Fruit fly (Drosophila melanogaster) whole organism: ENCODE data around the gene qtc.

ENCODE experiments used
- CG8478 ChIP-seq: fragments of >200 bp; optimal IDR thresholded peaks from 2 replicates; lab custom pipeline; 2018; ENCODE audit warnings: inconsistent platforms
- Dll ChIP-seq: fragments of >200 bp; optimal IDR thresholded peaks from 2 replicates; lab custom pipeline; 2017
- EcR ChIP-seq, 2 experiments: fragments of >200 bp; optimal IDR thresholded peaks; 2 replicates each; lab custom pipeline; 2017; ENCODE audit warnings: missing biosample characterization in 2 of 2, missing genetic modification characterization in 2 of 2, missing genetic modification reagents in 2 of 2
- pan ChIP-seq: fragments of >200 bp; optimal IDR thresholded peaks from 2 replicates; lab custom pipeline; 2017
- psq ChIP-seq: fragments of >200 bp; optimal IDR thresholded peaks from 2 replicates; lab custom pipeline; 2017
- usp ChIP-seq: fragments of >200 bp; optimal IDR thresholded peaks from 2 replicates; lab custom pipeline; 2017; ENCODE audit warnings: missing biosample characterization, missing genetic modification characterization, mixed read lengths

qtc gene

DNA sequence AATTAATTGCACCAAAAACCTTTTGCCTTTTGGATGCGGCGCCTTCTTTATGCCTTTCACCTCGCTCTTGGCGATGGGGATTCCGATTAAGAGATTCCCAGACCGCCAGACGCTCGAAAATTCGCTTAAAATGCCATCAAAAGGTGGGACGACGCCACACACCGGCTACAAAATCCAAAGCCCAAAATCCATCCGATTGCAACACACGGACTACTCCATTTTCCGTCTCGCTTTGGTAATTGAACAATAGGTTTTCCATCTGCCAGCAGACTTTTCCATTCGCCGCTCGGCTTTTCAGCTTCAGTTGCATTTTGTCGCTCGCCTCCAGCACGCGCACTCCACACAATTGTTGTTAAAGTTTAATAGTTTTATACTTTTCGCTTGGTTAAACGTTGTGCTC is at the start of gene qtc:
TSS of gene qtc (plus strand) at position 301 of the 400 bp plus-strand sequence.
- TF ChIP-seq pan (no peak), usp (no peak)

- TF ChIP-seq pan (no peak), psq (lab: Kevin White, UChicago) (no peak), Dll (lab: Kevin White, UChicago) (no peak), EcR (GFP tag; optimal IDR thresholded peaks at IDR 0.05; lab: Kevin White, UChicago) (no peak), CG8478 (lab: Kevin White, UChicago) (no peak), usp (no peak)
These were observed 40.1 kb upstream of the qtc start for dm6 chr2L:5020479-5020878.

DNA sequence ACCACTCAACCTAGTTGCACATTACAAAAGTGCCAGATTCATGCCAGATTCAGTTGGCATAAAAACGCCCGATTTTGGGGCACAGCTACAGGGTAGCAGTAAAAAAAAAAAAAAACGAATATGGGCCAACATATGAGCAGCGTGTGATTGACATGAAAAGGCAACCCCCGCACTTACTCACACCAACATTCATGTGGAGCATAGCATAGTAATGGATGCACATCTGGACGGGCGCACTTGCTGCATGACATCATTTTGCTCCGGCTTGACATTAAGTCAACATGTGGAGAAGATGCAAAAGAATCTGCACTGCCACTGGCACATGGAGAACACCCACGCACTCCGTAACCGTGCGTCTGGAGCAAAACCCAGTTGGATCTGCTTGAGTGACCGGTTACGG is 38.0 kb upstream of the qtc start:
- TF ChIP-seq pan (no peak), usp (no peak)

DNA sequence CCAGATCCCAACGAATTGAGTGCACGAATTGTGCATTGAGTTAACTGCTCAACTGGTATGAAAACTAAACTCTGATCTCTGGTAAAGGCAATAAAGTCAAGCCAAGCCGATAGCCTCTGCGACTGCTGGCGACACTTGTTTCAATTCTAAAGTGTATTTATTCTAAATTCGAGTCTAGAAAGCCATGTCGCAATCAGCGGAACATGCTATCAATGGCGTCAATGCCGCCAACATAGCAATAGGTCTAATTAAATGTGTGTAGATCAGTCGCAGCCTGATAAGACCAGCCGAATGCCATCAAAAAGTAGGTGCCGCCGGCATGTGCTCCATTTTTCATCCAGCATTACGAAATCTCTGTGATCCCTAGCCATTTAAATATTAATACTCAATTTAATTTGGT is 35.1 kb upstream of the qtc start:
- no peak for TF ChIP-seq psq (lab: Kevin White, UChicago)
- TF ChIP-seq CG8478 (lab: Kevin White, UChicago) = no peak
- TF ChIP-seq EcR (GFP tag; optimal IDR thresholded peaks at IDR 0.05; lab: Kevin White, UChicago) = no peak
- TF ChIP-seq usp = no peak
- TF ChIP-seq pan = no peak
- no peak for TF ChIP-seq Dll (lab: Kevin White, UChicago)

DNA sequence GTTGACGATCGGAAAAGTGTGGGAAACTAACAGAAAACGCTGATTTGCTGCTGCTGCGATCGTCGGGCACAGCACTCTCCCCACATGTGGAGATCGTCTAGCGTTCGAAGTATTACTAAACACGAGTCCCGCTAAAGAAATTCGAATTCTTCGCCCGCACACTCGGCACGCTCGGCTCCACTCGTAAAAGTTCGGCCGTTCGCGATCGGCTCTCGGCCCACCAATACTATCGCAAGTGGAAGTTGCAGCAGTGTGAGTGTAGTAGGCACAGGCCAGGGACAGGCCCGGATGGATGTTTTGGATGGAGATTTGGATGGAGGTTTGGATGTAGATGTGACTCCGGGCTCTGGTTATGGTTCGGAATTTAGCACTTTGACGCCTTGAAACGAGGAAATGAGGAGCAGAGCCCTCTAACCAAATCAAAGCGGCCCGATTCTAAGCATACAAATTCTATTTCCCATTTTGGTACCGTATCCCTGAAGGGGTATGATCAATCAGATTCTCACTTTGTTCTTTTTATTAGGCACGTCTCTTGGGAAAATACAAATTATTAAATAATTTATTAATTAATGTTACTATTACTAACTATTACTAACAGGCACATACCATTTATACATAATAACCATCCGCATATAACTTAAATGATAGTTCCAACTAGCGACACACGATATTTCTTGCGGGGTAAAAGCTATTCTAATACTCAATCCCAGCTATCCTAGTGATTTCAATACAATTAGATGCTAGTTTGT is 33.1 kb upstream of the qtc start:
- no peak for TF ChIP-seq usp
- TF ChIP-seq Dll (lab: Kevin White, UChicago) = no peak
- no peak for TF ChIP-seq CG8478 (lab: Kevin White, UChicago)
- no peak for TF ChIP-seq pan
- TF ChIP-seq EcR (GFP tag; optimal IDR thresholded peaks at IDR 0.05; lab: Kevin White, UChicago) = no peak
- no peak for TF ChIP-seq psq (lab: Kevin White, UChicago)

DNA sequence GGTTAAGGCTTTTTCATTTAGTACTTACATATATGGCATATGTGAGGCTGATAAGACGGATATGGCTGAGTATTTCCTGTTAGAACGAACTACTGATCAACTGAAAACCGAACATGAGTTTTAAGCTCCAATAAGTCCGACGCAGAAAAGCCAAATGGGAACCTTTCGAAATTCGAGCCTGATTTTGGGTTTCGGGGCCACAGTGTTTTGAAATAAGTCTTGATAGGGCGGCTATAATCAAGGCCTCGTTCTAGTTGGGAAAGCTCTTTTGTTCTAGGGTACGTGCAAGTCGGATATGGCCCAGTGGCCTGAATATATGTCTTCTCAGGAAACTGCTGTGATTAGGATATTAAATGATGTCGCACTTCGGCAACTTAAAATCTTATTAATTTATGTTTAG is 32.5 kb upstream of the qtc start, which contains the start of gene vkg:
TSS of gene vkg (minus strand) at position 101 of the 400 bp plus-strand sequence.
- TF ChIP-seq Dll (lab: Kevin White, UChicago) (no peak), usp (no peak), CG8478 (lab: Kevin White, UChicago) (no peak), psq (lab: Kevin White, UChicago) (no peak), EcR (GFP tag; optimal IDR thresholded peaks at IDR 0.05; lab: Kevin White, UChicago) (no peak), pan (no peak)

DNA sequence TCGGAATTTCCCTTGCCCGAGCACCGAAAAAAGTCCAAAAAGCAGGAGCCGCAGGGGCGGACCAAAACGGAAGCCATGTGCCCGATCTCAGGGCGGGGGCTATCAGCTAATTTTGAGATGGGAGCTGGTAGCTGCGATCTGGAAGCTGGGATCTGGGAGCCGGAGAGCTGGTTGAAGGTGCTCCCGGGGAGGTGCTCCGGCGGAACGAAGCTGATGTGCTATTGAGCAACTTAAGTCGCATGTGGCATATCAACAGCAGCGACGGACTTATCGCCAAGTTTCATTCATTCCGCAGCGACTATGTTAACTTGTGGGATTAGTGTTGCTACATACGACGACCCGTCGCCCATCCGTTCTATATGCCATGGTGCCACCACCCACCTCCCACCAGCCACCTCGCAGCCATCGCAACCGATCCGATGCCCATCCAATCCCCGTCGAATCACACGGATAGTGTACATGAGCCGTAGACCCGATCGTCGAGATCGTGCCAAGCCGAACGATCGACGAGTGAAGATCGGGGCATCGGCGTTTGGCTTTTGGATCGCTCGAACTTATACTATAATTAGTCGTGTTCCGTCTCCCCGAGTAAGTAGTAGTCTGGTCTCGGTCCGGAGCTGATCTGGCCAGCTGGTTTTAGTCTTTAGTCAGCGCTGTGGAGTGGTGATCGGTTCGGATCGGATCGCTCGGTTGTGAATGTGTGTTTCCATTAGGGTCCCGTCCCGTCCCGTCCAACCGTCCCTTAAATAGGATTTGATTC is 31.4 kb upstream of the qtc start, which contains the start of gene Col4a1:
TSS of gene Col4a1 (plus strand) at position 561 of the 760 bp plus-strand sequence.
- TF ChIP-seq psq (lab: Kevin White, UChicago) (no peak), pan (no peak), CG8478 (lab: Kevin White, UChicago) (no peak), EcR (GFP tag; optimal IDR thresholded peaks at IDR 0.05; lab: Kevin White, UChicago) (no peak), Dll (lab: Kevin White, UChicago) (no peak), usp (no peak)

DNA sequence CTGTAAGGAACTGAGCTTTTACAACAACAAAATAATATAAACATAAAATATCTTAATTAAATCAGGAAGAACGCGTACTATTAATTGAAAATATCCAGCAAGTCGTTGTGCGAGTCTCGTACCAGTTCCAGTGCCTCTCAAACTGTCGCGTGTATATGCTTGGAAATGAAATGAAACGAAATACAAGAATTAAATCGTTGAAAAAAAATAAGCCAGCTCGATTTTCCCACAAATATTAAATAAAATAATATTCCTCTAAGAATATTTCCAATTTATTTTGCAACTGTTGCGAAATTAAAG is 30.9 kb upstream of the qtc start:
- no peak for TF ChIP-seq pan
- TF ChIP-seq psq (lab: Kevin White, UChicago) = no peak
- TF ChIP-seq Dll (lab: Kevin White, UChicago) = no peak

DNA sequence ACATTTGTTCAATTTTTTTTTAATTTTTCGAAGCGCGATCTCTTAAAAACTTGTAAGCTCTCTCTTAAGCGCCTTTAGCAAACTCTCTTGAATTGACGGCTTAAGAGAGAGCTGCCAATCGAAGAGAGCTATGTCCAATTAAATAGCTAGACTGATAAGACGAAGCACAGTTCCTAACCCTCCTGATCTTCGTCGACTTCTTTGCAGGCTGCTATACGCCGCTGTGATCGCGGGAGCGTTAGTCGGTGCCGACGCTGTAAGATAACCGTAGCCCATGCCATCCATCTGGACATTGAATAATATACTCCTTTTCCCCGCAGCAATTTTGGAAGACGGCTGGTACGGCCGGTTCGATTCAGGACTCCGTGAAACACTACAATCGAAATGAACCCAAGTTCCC is 30.1 kb upstream of the qtc start:
- TF ChIP-seq pan (no peak), EcR (GFP tag; optimal IDR thresholded peaks at IDR 0.05; lab: Kevin White, UChicago) (no peak), usp (no peak), CG8478 (lab: Kevin White, UChicago) (no peak), psq (lab: Kevin White, UChicago) (no peak), Dll (lab: Kevin White, UChicago) (no peak)

dm6 chr2L:5031399-5031798 is 29.2 kb upstream of the qtc start:
- TF ChIP-seq EcR (GFP tag; optimal IDR thresholded peaks at IDR 0.05; lab: Kevin White, UChicago) = no peak
- TF ChIP-seq usp = no peak
- TF ChIP-seq pan = no peak
- no peak for TF ChIP-seq Dll (lab: Kevin White, UChicago)
- no peak for TF ChIP-seq psq (lab: Kevin White, UChicago)
- no peak for TF ChIP-seq CG8478 (lab: Kevin White, UChicago)

DNA sequence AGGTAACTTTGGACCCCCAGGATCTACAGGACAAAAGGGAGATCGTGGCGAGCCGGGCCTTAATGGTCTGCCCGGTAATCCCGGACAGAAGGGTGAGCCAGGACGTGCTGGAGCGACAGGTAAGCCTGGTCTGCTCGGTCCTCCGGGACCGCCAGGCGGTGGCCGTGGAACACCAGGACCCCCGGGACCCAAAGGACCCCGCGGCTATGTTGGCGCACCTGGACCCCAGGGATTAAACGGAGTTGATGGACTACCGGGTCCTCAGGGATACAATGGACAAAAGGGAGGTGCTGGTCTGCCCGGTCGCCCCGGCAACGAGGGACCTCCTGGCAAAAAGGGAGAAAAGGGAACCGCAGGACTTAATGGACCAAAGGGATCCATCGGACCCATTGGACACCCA is 28.7 kb upstream of the qtc start:
- TF ChIP-seq pan (no peak), usp (no peak), psq (lab: Kevin White, UChicago) (no peak)

DNA sequence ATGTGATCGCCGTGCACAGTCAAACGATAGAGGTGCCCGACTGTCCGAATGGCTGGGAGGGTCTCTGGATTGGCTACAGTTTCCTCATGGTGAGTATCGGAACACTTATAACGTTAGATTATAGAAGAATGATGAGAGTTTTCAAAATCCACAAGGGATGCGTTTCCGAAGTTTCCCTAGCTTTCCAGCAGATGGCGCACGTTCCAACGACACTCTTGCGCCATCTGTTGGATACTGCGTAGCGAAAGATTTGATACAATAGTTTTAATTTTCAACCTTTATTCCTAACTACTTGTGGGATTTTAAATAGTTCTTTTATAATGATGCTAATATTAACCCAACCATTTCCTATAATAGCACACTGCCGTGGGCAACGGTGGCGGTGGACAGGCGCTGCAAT is 24.5 kb upstream of the qtc start:
- TF ChIP-seq psq (lab: Kevin White, UChicago) = no peak
- no peak for TF ChIP-seq Dll (lab: Kevin White, UChicago)
- no peak for TF ChIP-seq CG8478 (lab: Kevin White, UChicago)
- TF ChIP-seq usp = no peak
- TF ChIP-seq pan = no peak
- TF ChIP-seq EcR (GFP tag; optimal IDR thresholded peaks at IDR 0.05; lab: Kevin White, UChicago) = no peak

- TF ChIP-seq pan = no peak
These were observed 23.2 kb upstream of the qtc start, which contains the start of the genes CG14042 and SP555 for dm6 chr2L:5037402-5037860. TSS of gene CG14042 (plus strand) at chr2L:5037709. TSS of gene SP555 (plus strand) at chr2L:5037709.
